Fruit fly (Drosophila melanogaster): ENCODE measurements around the gene CG6621.

CG6621 gene

dm6 chr3R:10893327-10893726, at the start of gene CG6621:
Gene CG6621 (minus strand): TSS chr3R:10893531.
- TF ChIP-seq pan (optimal IDR thresholded peaks at IDR 0.05) (no peak), EcR (GFP tag; optimal IDR thresholded peaks at IDR 0.05) (no peak), usp (GFP tag; optimal IDR thresholded peaks at IDR 0.05) (no peak), psq (optimal IDR thresholded peaks at IDR 0.05) (no peak), Dll (optimal IDR thresholded peaks at IDR 0.05) (no peak), CG8478 (optimal IDR thresholded peaks at IDR 0.05) (no peak)

- no peak for TF ChIP-seq psq (optimal IDR thresholded peaks at IDR 0.05)
- TF ChIP-seq Dll (optimal IDR thresholded peaks at IDR 0.05) = no peak
- TF ChIP-seq EcR (GFP tag; optimal IDR thresholded peaks at IDR 0.05) = no peak
- TF ChIP-seq CG8478 (optimal IDR thresholded peaks at IDR 0.05) = no peak
- TF ChIP-seq usp (GFP tag; optimal IDR thresholded peaks at IDR 0.05) = no peak
- TF ChIP-seq pan (optimal IDR thresholded peaks at IDR 0.05) = no peak
Measured at dm6 chr3R:10889520-10889887, 3.8 kb downstream of the CG6621 start, which contains the start of gene Ak3. Gene Ak3 (minus strand): TSS chr3R:10889588.

DNA sequence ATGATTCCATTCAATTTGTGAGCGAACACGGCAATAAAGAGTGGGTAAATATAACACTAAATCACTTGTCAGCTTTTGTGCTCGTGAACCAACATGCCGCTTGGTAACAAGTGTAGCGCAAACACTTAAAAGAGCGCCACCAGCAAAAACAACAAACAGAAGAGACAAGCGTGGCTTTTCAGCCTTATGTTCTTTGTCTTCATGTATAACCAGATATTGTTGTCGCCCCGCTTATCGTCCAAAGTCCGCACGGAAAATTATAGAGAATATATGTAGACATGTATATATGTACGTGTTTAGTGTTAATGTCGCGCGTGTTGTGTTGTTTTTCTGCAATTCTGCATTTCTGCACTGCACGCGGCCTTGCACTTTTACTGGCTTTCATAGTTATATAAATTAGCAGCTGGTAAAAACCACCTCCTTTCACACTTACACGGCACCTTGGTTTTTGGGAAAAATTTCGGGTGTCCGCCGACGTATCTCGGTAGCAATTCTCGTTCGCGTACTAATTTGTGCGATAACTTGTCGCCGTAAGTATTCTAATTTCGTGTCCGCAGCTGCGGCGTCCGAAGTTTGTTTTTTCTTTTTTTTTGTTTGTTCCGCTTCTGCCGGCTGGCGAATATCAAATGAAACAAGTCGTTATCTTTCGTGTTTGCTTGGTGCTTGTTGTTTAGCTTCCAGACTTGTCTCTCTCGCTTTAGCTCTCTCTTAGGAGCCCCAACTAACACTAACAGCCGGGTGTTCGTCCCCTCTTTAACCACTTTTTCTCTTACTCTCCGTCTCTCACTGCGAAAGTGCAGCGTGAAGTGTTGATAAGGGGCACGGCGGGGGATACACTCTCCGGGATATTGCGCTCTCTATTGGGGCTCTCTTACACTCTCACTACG, 4.5 kb downstream of the CG6621 start:
- TF ChIP-seq psq (optimal IDR thresholded peaks at IDR 0.05) (no peak), Dll (optimal IDR thresholded peaks at IDR 0.05) (peak; percentile 80), EcR (GFP tag; optimal IDR thresholded peaks at IDR 0.05) (no peak), usp (GFP tag; optimal IDR thresholded peaks at IDR 0.05) (no peak)

dm6 chr3R:10888300-10888632, 5.1 kb downstream of the CG6621 start:
- no peak for TF ChIP-seq psq (optimal IDR thresholded peaks at IDR 0.05)
- no peak for TF ChIP-seq EcR (GFP tag; optimal IDR thresholded peaks at IDR 0.05)

dm6 chr3R:10886462-10887315, 6.6 kb downstream of the CG6621 start:
- no peak for TF ChIP-seq EcR (GFP tag; optimal IDR thresholded peaks at IDR 0.05)
- peak; percentile 87 for TF ChIP-seq Dll (optimal IDR thresholded peaks at IDR 0.05)

DNA sequence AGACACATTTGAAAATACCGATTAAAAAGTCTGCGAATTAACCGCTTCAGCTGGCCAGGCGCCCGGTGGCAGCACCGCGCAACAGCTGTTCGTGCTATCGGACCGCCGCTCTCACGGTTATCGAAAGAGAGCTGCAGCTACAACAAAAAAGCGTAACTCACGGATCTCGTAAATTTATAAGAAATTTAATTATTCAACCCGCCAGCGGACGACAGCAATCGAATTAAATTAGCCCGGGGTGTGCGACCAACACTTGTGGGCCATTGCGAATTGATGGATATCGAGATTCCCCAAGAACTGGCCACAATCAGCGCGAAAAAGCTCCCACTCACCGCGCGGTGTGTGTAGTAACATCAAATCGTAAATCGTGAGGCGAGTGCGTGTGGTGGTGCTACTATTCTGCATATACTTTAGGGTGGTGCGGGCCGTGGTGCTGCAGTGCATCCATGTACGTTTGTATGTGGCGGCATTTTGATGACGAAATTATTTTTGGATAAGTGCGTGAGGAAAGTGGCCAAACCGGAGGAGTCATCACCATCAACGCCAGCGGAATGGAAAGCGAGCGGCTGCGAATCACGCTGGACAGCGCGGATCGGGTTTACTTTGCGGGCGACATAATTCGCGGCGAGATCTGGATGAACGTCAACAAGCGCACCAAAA, 7.8 kb downstream of the CG6621 start, which contains the start of gene Leash:
Leash (plus strand) TSS at position 119 of the 660 bp plus-strand sequence.
- TF ChIP-seq Dll (optimal IDR thresholded peaks at IDR 0.05) = peak; percentile 26
- TF ChIP-seq psq (optimal IDR thresholded peaks at IDR 0.05) = no peak
- TF ChIP-seq pan (optimal IDR thresholded peaks at IDR 0.05) = no peak
- no peak for TF ChIP-seq EcR (GFP tag; optimal IDR thresholded peaks at IDR 0.05)

dm6 chr3R:10884678-10885421, 8.5 kb downstream of the CG6621 start, which contains the start of gene CG14696:
Gene CG14696 (minus strand): TSS chr3R:10885001.
- TF ChIP-seq EcR (GFP tag; optimal IDR thresholded peaks at IDR 0.05) = no peak
- no peak for TF ChIP-seq usp (GFP tag; optimal IDR thresholded peaks at IDR 0.05)
- TF ChIP-seq psq (optimal IDR thresholded peaks at IDR 0.05) = no peak
- TF ChIP-seq Dll (optimal IDR thresholded peaks at IDR 0.05) = no peak
- TF ChIP-seq CG8478 (optimal IDR thresholded peaks at IDR 0.05) = no peak
- TF ChIP-seq pan (optimal IDR thresholded peaks at IDR 0.05) = no peak

DNA sequence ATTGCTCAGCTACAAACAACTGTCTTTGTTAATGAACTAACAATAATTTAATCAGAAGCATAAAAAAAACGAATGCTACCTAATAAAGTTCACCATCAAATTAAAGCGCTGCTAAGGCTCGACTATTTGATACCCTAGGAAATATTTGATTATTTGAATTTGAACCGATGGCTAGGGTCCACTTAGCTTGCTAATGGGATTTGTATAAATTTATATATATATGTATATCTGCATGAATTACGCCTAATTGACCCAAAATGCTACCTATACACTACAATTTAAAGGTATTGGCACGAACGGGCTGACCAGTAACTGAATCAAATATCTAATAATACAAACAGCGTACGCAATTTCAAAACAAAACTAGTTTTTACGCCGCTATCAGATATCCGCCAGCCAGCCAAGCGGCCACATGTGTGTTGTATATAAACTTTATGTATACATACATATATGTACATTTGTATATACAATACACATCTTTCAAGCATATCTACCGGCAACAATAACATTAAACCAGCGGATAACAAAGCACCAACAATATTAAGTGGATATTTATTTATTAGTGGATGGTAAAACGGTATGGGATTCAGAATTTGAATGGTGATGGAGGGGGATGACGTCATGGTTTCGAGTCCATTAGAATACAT, 9.2 kb downstream of the CG6621 start:
- no peak for TF ChIP-seq CG8478 (optimal IDR thresholded peaks at IDR 0.05)
- TF ChIP-seq usp (GFP tag; optimal IDR thresholded peaks at IDR 0.05) = no peak
- no peak for TF ChIP-seq Dll (optimal IDR thresholded peaks at IDR 0.05)
- no peak for TF ChIP-seq pan (optimal IDR thresholded peaks at IDR 0.05)
- no peak for TF ChIP-seq EcR (GFP tag; optimal IDR thresholded peaks at IDR 0.05)
- TF ChIP-seq psq (optimal IDR thresholded peaks at IDR 0.05) = no peak

dm6 chr3R:10881824-10882559, 11.3 kb downstream of the CG6621 start, which contains the start of gene Tpc1:
Gene Tpc1 (minus strand): TSS chr3R:10882188.
- TF ChIP-seq pan (optimal IDR thresholded peaks at IDR 0.05) (no peak), usp (GFP tag; optimal IDR thresholded peaks at IDR 0.05) (no peak), Dll (optimal IDR thresholded peaks at IDR 0.05) (peak; percentile 29)

DNA sequence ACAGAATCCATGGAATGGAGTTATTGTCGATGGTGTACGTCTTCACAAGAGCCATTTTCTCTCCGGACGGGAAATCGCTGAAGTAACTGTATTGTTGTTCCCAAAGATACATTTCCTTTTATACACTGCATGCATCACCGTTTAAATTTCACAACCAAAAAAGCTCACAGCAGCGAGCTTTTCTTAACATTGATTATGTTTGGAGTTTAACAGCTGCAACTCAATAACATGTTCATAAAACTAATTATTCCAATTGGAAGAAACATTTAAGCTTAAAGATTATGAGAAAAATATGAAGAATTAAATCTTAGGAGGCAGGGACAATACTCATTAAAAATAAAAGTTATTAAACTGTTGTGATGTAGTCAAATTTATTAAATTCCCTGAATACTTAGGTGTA, 14.1 kb downstream of the CG6621 start, which contains the start of gene CG14695:
CG14695 (minus strand) TSS at position 101 of the 400 bp plus-strand sequence.
- TF ChIP-seq usp (GFP tag; optimal IDR thresholded peaks at IDR 0.05) = no peak
- no peak for TF ChIP-seq Dll (optimal IDR thresholded peaks at IDR 0.05)
- TF ChIP-seq EcR (GFP tag; optimal IDR thresholded peaks at IDR 0.05) = no peak
- no peak for TF ChIP-seq psq (optimal IDR thresholded peaks at IDR 0.05)
- TF ChIP-seq CG8478 (optimal IDR thresholded peaks at IDR 0.05) = no peak

Measured in whole organism.